Fruit fly (Drosophila melanogaster): ENCODE measurements around the gene CG7362.

CG7362 gene

dm6 chr3R:14713110-14713713 lies 41.0 kb downstream of the CG7362 start:
- TF ChIP-seq CG17801 (GFP tag; optimal IDR thresholded peaks at IDR 0.05; ENCODE audit: partially characterized antibody): no peak

- TF ChIP-seq CG17801 (GFP tag; optimal IDR thresholded peaks at IDR 0.05; ENCODE audit: partially characterized antibody): no peak
Observed at dm6 chr3R:14711447-14712163, 42.7 kb downstream of the CG7362 start.

- TF ChIP-seq CG17801 (GFP tag; optimal IDR thresholded peaks at IDR 0.05; ENCODE audit: partially characterized antibody): no peak
Observed at dm6 chr3R:14710673-14711072, 43.6 kb downstream of the CG7362 start.

- no peak for TF ChIP-seq CG17801 (GFP tag; optimal IDR thresholded peaks at IDR 0.05; ENCODE audit: partially characterized antibody)
Observed at dm6 chr3R:14709480-14709984, 44.7 kb downstream of the CG7362 start.

dm6 chr3R:14708948-14709385 lies 45.3 kb downstream of the CG7362 start:
- TF ChIP-seq CG17801 (GFP tag; optimal IDR thresholded peaks at IDR 0.05; ENCODE audit: partially characterized antibody): no peak

- no peak for TF ChIP-seq CG17801 (GFP tag; optimal IDR thresholded peaks at IDR 0.05; ENCODE audit: partially characterized antibody)
Observed at dm6 chr3R:14707703-14708643, 46.3 kb downstream of the CG7362 start.

dm6 chr3R:14706860-14707259 lies 47.4 kb downstream of the CG7362 start:
- TF ChIP-seq CG17801 (GFP tag; optimal IDR thresholded peaks at IDR 0.05; ENCODE audit: partially characterized antibody): peak; percentile 6

- no peak for TF ChIP-seq CG17801 (GFP tag; optimal IDR thresholded peaks at IDR 0.05; ENCODE audit: partially characterized antibody)
Observed at dm6 chr3R:14706354-14706753, 47.9 kb downstream of the CG7362 start.

dm6 chr3R:14705270-14705669 lies 49.0 kb downstream of the CG7362 start:
- peak; percentile 31 for TF ChIP-seq CG17801 (GFP tag; optimal IDR thresholded peaks at IDR 0.05; ENCODE audit: partially characterized antibody)

dm6 chr3R:14703302-14704192 lies 50.7 kb downstream of the CG7362 start:
- TF ChIP-seq CG17801 (GFP tag; optimal IDR thresholded peaks at IDR 0.05; ENCODE audit: partially characterized antibody): no peak

Measured in ovary, adult (tissue).